Worm (Caenorhabditis elegans) whole organism, mixed stage, embryonic: Measurements from ENCODE around the gene Y50D4A.1.

ENCODE experiments used
- ces-1 ChIP-seq: fragments of 150-350 bp; optimal IDR thresholded peaks from 2 replicates; lab custom pipeline; 2014; ENCODE audit warnings: missing biosample characterization, missing genetic modification reagents, missing genetic modification characterization
- mls-2 ChIP-seq: sonication (generic microtip); optimal IDR thresholded peaks from 2 replicates; lab custom pipeline; 2016; ENCODE audit warnings: mild to moderate bottlenecking, missing genetic modification characterization, moderate library complexity, missing compliant biosample characterization
- nhr-28 ChIP-seq: fragments of 150-350 bp; optimal IDR thresholded peaks from 2 replicates; lab custom pipeline; 2014; ENCODE audit warnings: missing biosample characterization, missing genetic modification characterization
- unc-39 ChIP-seq: fragments of 150-350 bp; optimal IDR thresholded peaks from 2 replicates; lab custom pipeline; 2014; ENCODE audit warnings: missing biosample characterization, missing genetic modification characterization
- unc-62 ChIP-seq: fragments of 150-350 bp; optimal IDR thresholded peaks from 2 replicates; lab custom pipeline; 2014; ENCODE audit warnings: missing biosample characterization, missing genetic modification reagents, missing genetic modification characterization

ce11 chrV:1228884-1229662 is 21.4 kb downstream of the Y50D4A.1 start:
- TF ChIP-seq unc-62 (GFP tag; lab: Kevin White, UChicago) (peak; percentile 53), unc-39 (tag; lab: Kevin White, UChicago) (no peak), mls-2 (tag; lab: Kevin White, UChicago) (no peak), nhr-28 (no peak), ces-1 (GFP tag; lab: Kevin White, UChicago) (peak; percentile 21)
